Worm (Caenorhabditis elegans): ENCODE results near the gene str-114.

Gene str-114

ce11 chrV:3698497-3698896 is 48.9 kb downstream of the str-114 start:
- TF ChIP-seq ama-1 (optimal IDR thresholded peaks at IDR 0.05) = no peak
- TF ChIP-seq lin-39 (tag; optimal IDR thresholded peaks at IDR 0.05) = no peak
- TF ChIP-seq nhr-23 (tag; optimal IDR thresholded peaks at IDR 0.05) = no peak
- TF ChIP-seq ztf-4 (tag; optimal IDR thresholded peaks at IDR 0.05) = no peak
- no peak for TF ChIP-seq elt-2 (tag; optimal IDR thresholded peaks at IDR 0.05)
- no peak for TF ChIP-seq R02D3.7 (tag; optimal IDR thresholded peaks at IDR 0.05)
- no peak for TF ChIP-seq nhr-25 (tag; optimal IDR thresholded peaks at IDR 0.05)
- TF ChIP-seq nhr-76 (tag; optimal IDR thresholded peaks at IDR 0.05) = no peak
- TF ChIP-seq hmg-11 (tag; optimal IDR thresholded peaks at IDR 0.05) = no peak
- no peak for TF ChIP-seq nhr-43 (tag; optimal IDR thresholded peaks at IDR 0.05; ENCODE audit: poor library complexity, severe bottlenecking)

Data from whole organism, L3 larva.